Fruit fly (Drosophila melanogaster): ENCODE results near the gene CG6985.

Gene CG6985

dm6 chr3R:22747423-22748090, 6.6 kb downstream of the CG6985 start, which contains the start of gene CG17141 (continued):
- no peak for TF ChIP-seq pnt (GFP tag; optimal IDR thresholded peaks at IDR 0.05)
- no peak for TF ChIP-seq klu (GFP tag; IDR thresholded peaks at IDR 0.05)
- TF ChIP-seq CG11093 (GFP tag; IDR thresholded peaks at IDR 0.05): no peak
- TF ChIP-seq pum (GFP tag; optimal IDR thresholded peaks at IDR 0.05): no peak
- TF ChIP-seq Aef1 (GFP tag; IDR thresholded peaks at IDR 0.05): no peak
- no peak for TF ChIP-seq CG9609 (GFP tag; optimal IDR thresholded peaks at IDR 0.05)
- TF ChIP-seq sd (tag; optimal IDR thresholded peaks at IDR 0.05): no peak
- TF ChIP-seq Meics (GFP tag; optimal IDR thresholded peaks at IDR 0.05): no peak
- TF ChIP-seq kay (GFP tag; optimal IDR thresholded peaks at IDR 0.05): no peak
- TF ChIP-seq CG42726 (GFP tag; IDR thresholded peaks at IDR 0.05; ENCODE audit: partially characterized antibody): no peak
- TF ChIP-seq fd102C (GFP tag; optimal IDR thresholded peaks at IDR 0.05): no peak
- no peak for TF ChIP-seq B-H1 (GFP tag; IDR thresholded peaks at IDR 0.05)
- TF ChIP-seq CG3281 (GFP tag; optimal IDR thresholded peaks at IDR 0.05): no peak
- TF ChIP-seq CG2199 (GFP tag; IDR thresholded peaks at IDR 0.05): no peak
- no peak for TF ChIP-seq ERR (GFP tag; optimal IDR thresholded peaks at IDR 0.05)
- no peak for TF ChIP-seq tll (GFP tag; optimal IDR thresholded peaks at IDR 0.05)
- 0 out of 3 replicates have a peak, but pooled peaks have one; percentile 13 for TF ChIP-seq CG11695 (GFP tag; IDR thresholded peaks at IDR 0.05)
- no peak for TF ChIP-seq Bteb2 (GFP tag; optimal IDR thresholded peaks at IDR 0.05)
- TF ChIP-seq Atf6 (GFP tag; IDR thresholded peaks at IDR 0.05): no peak
- no peak for TF ChIP-seq CG13624 (GFP tag; optimal IDR thresholded peaks at IDR 0.05)
- TF ChIP-seq E2f1 (GFP tag; IDR thresholded peaks at IDR 0.05): no peak
- TF ChIP-seq kah (GFP tag; optimal IDR thresholded peaks at IDR 0.05): peak; percentile 25
- TF ChIP-seq CG32767 (GFP tag; IDR thresholded peaks at IDR 0.05): no peak
- no peak for TF ChIP-seq CG16779 (GFP tag; IDR thresholded peaks at IDR 0.05)
- no peak for TF ChIP-seq Vsx1 (GFP tag; optimal IDR thresholded peaks at IDR 0.05)
- no peak for TF ChIP-seq CG13894 (tag; optimal IDR thresholded peaks at IDR 0.05)
- no peak for TF ChIP-seq NFAT (GFP tag; IDR thresholded peaks at IDR 0.05)
- TF ChIP-seq CG8359 (GFP tag; optimal IDR thresholded peaks at IDR 0.05; ENCODE audit: borderline replicate concordance): no peak
- no peak for TF ChIP-seq ken (GFP tag; IDR thresholded peaks at IDR 0.05)
- TF ChIP-seq Usf (GFP tag; optimal IDR thresholded peaks at IDR 0.05): no peak
- TF ChIP-seq fru (optimal IDR thresholded peaks at IDR 0.05): no peak
- no peak for TF ChIP-seq HmgD (GFP tag; optimal IDR thresholded peaks at IDR 0.05)
- no peak for TF ChIP-seq esg (GFP tag; conservative IDR thresholded peaks at IDR 0.05)
- TF ChIP-seq Elba2 (GFP tag; optimal IDR thresholded peaks at IDR 0.05): no peak
- TF ChIP-seq CG30431 (GFP tag; optimal IDR thresholded peaks at IDR 0.05): no peak
- peak; percentile 28; the same call in 1 of the 3 replicates for TF ChIP-seq CG34422 (GFP tag; IDR thresholded peaks at IDR 0.05)
- TF ChIP-seq cad (GFP tag; optimal IDR thresholded peaks at IDR 0.05): no peak
- peak; percentile 9 for TF ChIP-seq CG10431 (GFP tag; optimal IDR thresholded peaks at IDR 0.05)
- no peak for TF ChIP-seq lola (GFP tag; optimal IDR thresholded peaks at IDR 0.05)
- TF ChIP-seq sqz (GFP tag; optimal IDR thresholded peaks at IDR 0.05): no peak
- no peak for TF ChIP-seq org-1 (GFP tag; optimal IDR thresholded peaks at IDR 0.05)
- TF ChIP-seq CG17186 (GFP tag; optimal IDR thresholded peaks at IDR 0.05): peak; percentile 50
- no peak for TF ChIP-seq B-H2 (GFP tag; optimal IDR thresholded peaks at IDR 0.05)
- no peak for TF ChIP-seq emc (GFP tag; optimal IDR thresholded peaks at IDR 0.05)
- no peak for TF ChIP-seq dysf (GFP tag; IDR thresholded peaks at IDR 0.05)
- 0 out of 2 replicates have a peak, but pooled peaks have one; percentile 22 for TF ChIP-seq Rfx (GFP tag; IDR thresholded peaks at IDR 0.05)
- peak; percentile 97 for TF ChIP-seq Dp (GFP tag; optimal IDR thresholded peaks at IDR 0.05)
- no peak for TF ChIP-seq CG9932 (GFP tag; IDR thresholded peaks at IDR 0.05)
- no peak for TF ChIP-seq Nf-YB (GFP tag; optimal IDR thresholded peaks at IDR 0.05)
- no peak for TF ChIP-seq CG5953 (GFP tag; IDR thresholded peaks at IDR 0.05)
- TF ChIP-seq CG11085 (GFP tag; IDR thresholded peaks at IDR 0.05): no peak
